Worm (Caenorhabditis elegans): ENCODE results near the gene sdz-35.

The sdz-35 gene

DNA sequence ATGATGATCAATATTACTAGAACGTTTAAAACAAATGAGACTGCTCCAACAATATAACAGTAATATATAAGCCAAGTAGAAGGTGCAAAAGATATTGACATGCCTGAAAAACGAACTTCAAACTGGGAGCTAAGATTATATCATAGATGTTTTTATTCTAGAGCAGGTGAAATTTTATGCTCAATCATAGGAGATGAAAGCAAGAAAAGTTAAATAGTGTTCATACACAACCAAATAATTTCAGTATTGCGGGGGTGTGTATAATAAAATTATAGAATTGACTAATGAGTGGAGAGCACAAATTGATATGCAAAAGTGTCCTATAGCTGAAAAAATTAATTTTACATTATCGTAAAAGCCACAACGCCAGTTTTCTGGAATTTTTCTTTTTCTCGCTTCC lies 49.6 kb downstream of the sdz-35 start, which contains the start of gene sri-34:
Gene sri-34, minus strand, starts transcription at position 101 of the 400 bp plus-strand sequence.
- TF ChIP-seq unc-39 (tag; optimal IDR thresholded peaks at IDR 0.05) (no peak), ztf-11 (tag; optimal IDR thresholded peaks at IDR 0.05) (no peak), tbx-8 (GFP tag; optimal IDR thresholded peaks at IDR 0.05) (no peak), hlh-1 (tag; optimal IDR thresholded peaks at IDR 0.05) (no peak), nhr-237 (tag; optimal IDR thresholded peaks at IDR 0.05) (no peak), ces-1 (GFP tag; optimal IDR thresholded peaks at IDR 0.05) (no peak), mls-2 (tag; optimal IDR thresholded peaks at IDR 0.05) (no peak), M03D4.4 (tag; optimal IDR thresholded peaks at IDR 0.05) (no peak), sem-2 (GFP tag; optimal IDR thresholded peaks at IDR 0.05) (no peak), lin-13 (tag; optimal IDR thresholded peaks at IDR 0.05) (no peak), mab-5 (tag; optimal IDR thresholded peaks at IDR 0.05) (no peak), unc-62 (GFP tag; optimal IDR thresholded peaks at IDR 0.05) (no peak), bed-3 (GFP tag; optimal IDR thresholded peaks at IDR 0.05) (no peak), flh-1 (GFP tag; optimal IDR thresholded peaks at IDR 0.05) (no peak), ham-2 (GFP tag; optimal IDR thresholded peaks at IDR 0.05) (no peak), nhr-12 (tag; optimal IDR thresholded peaks at IDR 0.05) (no peak), elt-1 (tag; optimal IDR thresholded peaks at IDR 0.05; ENCODE audit: borderline replicate concordance, insufficient read depth) (no peak)
